Worm (Caenorhabditis elegans): ENCODE measurements around the gene C06E7.88.

DNA sequence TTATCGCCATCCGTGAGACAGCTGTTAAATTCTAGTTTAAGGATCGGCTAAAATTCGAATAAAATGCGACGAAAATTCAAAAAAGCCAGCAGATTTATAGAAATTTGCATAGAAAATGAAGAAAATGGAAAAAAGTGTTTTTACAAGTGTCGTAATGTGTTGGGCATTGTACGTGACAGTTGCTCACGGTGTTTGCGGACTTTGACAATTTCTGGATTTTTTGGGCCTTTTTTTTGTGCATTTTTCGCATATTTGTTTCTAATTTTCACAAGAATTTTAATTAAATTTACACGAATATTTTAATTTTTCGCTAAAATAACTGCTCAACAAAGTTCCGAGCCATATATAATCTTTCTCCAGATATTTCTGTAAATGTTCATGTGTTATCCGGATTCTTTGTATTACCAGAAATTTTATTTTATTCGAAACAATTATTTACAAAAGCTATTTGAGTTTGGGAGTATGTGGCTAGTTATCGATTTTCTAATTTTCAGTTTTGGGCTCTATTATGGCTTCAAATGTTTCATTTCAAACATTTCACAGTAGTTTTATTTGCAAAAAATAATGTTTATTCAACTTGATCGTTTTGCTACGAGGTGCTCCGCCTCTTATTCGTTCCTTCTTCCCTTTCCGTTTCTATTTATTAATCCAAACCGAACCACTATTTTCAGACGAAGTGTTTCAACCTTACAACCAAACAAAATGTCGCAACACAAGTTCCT lies 18.9 kb downstream of the C06E7.88 start, which contains the start of gene sams-3:
- TF ChIP-seq klf-2 (GFP tag; conservative IDR thresholded peaks at IDR 0.05) (no peak), cog-1 (tag; optimal IDR thresholded peaks at IDR 0.05) (no peak)
